Worm (Caenorhabditis elegans) whole organism, young adult: ENCODE data around the gene pitr-6.

ENCODE experiments used
- B0035.1 ChIP-seq: sonication (generic microtip); optimal IDR thresholded peaks from 2 replicates; lab custom pipeline; 2016; ENCODE audit warnings: missing genetic modification characterization, mild to moderate bottlenecking, missing compliant biosample characterization, missing genotype, missing genetic modification reagents
- D2030.7 ChIP-seq: fragments of 200-800 bp; sonication (Bioruptor generic); IDR thresholded peaks from 2 replicates; pipeline ENCODE4 v1.3.6; 2022; ENCODE audit warnings: missing genetic modification reagents, missing genetic modification characterization, missing compliant biosample characterization
- F23B12.7 ChIP-seq: sonication (generic microtip); optimal IDR thresholded peaks from 2 replicates; lab custom pipeline; 2017; ENCODE audit warnings: missing genetic modification characterization, mild to moderate bottlenecking, missing compliant biosample characterization, antibody characterized with exemption, moderate library complexity; ENCODE audit not compliant: insufficient read depth
- F33H1.4 ChIP-seq: fragments of 200-800 bp; sonication (Bioruptor generic); IDR thresholded peaks from 2 replicates; pipeline ENCODE4 v1.3.6; 2022; ENCODE audit warnings: missing genetic modification reagents, missing genetic modification characterization, missing compliant biosample characterization
- F37B4.10 ChIP-seq: fragments of 200-800 bp; sonication (Bioruptor generic); IDR thresholded peaks from 2 replicates; pipeline ENCODE4 v1.3.6; 2022; ENCODE audit warnings: missing genetic modification characterization, missing compliant biosample characterization
- F49E8.2 ChIP-seq: sonication (generic microtip); optimal IDR thresholded peaks from 3 replicates; lab custom pipeline; 2017; ENCODE audit warnings: missing genetic modification characterization, mild to moderate bottlenecking, missing compliant biosample characterization, antibody characterized with exemption, moderate library complexity; ENCODE audit not compliant: insufficient read depth
- K12H6.12 ChIP-seq: fragments of 200-800 bp; sonication (Bioruptor generic); optimal IDR thresholded peaks from 2 replicates; lab custom pipeline; 2018; ENCODE audit warnings: mild to moderate bottlenecking, missing genetic modification characterization, missing compliant biosample characterization
- T26A5.8 ChIP-seq: sonication (generic microtip); optimal IDR thresholded peaks from 2 replicates; lab custom pipeline; 2016; ENCODE audit warnings: missing genetic modification characterization, missing compliant biosample characterization
- Y95B8A.8 ChIP-seq: fragments of 200-800 bp; sonication (Bioruptor generic); IDR thresholded peaks from 2 replicates; pipeline ENCODE4 v1.3.6; 2022; ENCODE audit warnings: missing genetic modification reagents, missing genetic modification characterization, missing compliant biosample characterization
- attf-6 ChIP-seq: fragments of 200-800 bp; sonication (Bioruptor generic); IDR thresholded peaks from 2 replicates; pipeline ENCODE4 v1.3.6; 2022; ENCODE audit warnings: missing genetic modification reagents, missing genetic modification characterization, missing compliant biosample characterization
- ccch-3 ChIP-seq: fragments of 200-800 bp; sonication (Bioruptor generic); optimal IDR thresholded peaks from 2 replicates; lab custom pipeline; 2018; ENCODE audit warnings: mild to moderate bottlenecking, missing genetic modification characterization, missing compliant biosample characterization
- ceh-27 ChIP-seq: fragments of 200-800 bp; sonication (Bioruptor generic); optimal IDR thresholded peaks from 2 replicates; lab custom pipeline; 2018; ENCODE audit warnings: mild to moderate bottlenecking, missing genetic modification characterization, moderate library complexity, missing compliant biosample characterization
- chd-7 ChIP-seq: sonication (generic microtip); optimal IDR thresholded peaks from 2 replicates; lab custom pipeline; 2016; ENCODE audit warnings: mild to moderate bottlenecking, missing genetic modification characterization, moderate library complexity, missing compliant biosample characterization
- die-1 ChIP-seq: sonication (generic microtip); optimal IDR thresholded peaks from 2 replicates; lab custom pipeline; 2016; ENCODE audit warnings: missing genotype, mild to moderate bottlenecking, missing genetic modification characterization, missing compliant biosample characterization
- egl-18 ChIP-seq: fragments of 200-800 bp; sonication (Bioruptor generic); IDR thresholded peaks from 2 replicates; pipeline ENCODE4 v1.3.6; 2022; ENCODE audit warnings: missing genetic modification reagents, missing genetic modification characterization, missing compliant biosample characterization
- fkh-3 ChIP-seq: sonication (generic microtip); optimal IDR thresholded peaks from 2 replicates; lab custom pipeline; 2016; ENCODE audit warnings: mild to moderate bottlenecking, missing genetic modification characterization, missing compliant biosample characterization
- him-1 ChIP-seq: sonication (generic microtip); optimal IDR thresholded peaks from 2 replicates; lab custom pipeline; 2016; ENCODE audit warnings: missing genotype, missing genetic modification reagents, missing genetic modification characterization, missing compliant biosample characterization
- hmg-1.2 ChIP-seq: fragments of 200-800 bp; sonication (Bioruptor generic); IDR thresholded peaks from 2 replicates; pipeline ENCODE4 v1.3.6; 2022; ENCODE audit warnings: missing genetic modification reagents, missing genetic modification characterization, missing compliant biosample characterization
- hrde-1 ChIP-seq: sonication (generic microtip); optimal IDR thresholded peaks from 2 replicates; lab custom pipeline; 2016; ENCODE audit warnings: missing genetic modification characterization, mild to moderate bottlenecking, missing compliant biosample characterization, moderate library complexity, missing genotype, missing genetic modification reagents, borderline replicate concordance
- madf-3 ChIP-seq: fragments of 200-800 bp; sonication (Bioruptor generic); IDR thresholded peaks from 2 replicates; pipeline ENCODE4 v1.3.6; 2022; ENCODE audit warnings: missing genetic modification reagents, missing genetic modification characterization, missing compliant biosample characterization
- madf-8 ChIP-seq: fragments of 200-800 bp; sonication (Bioruptor generic); conservative IDR thresholded peaks from 2 replicates; pipeline ENCODE4 v1.3.6; 2022; ENCODE audit warnings: missing genetic modification reagents, missing genetic modification characterization, missing compliant biosample characterization
- mcd-1 ChIP-seq: fragments of 200-800 bp; sonication (Bioruptor generic); IDR thresholded peaks from 2 replicates; pipeline ENCODE4 v1.3.6; 2022; ENCODE audit warnings: missing genetic modification reagents, missing genetic modification characterization, missing compliant biosample characterization
- mxl-1 ChIP-seq: sonication (generic microtip); optimal IDR thresholded peaks from 2 replicates; lab custom pipeline; 2016; ENCODE audit warnings: missing genetic modification characterization, missing compliant biosample characterization
- nhr-179 ChIP-seq: sonication (generic microtip); optimal IDR thresholded peaks from 2 replicates; lab custom pipeline; 2016; ENCODE audit warnings: mild to moderate bottlenecking, missing genetic modification characterization, missing compliant biosample characterization
- nhr-27 ChIP-seq: fragments of 200-800 bp; sonication (Bioruptor generic); optimal IDR thresholded peaks from 2 replicates; lab custom pipeline; 2018; ENCODE audit warnings: mild to moderate bottlenecking, missing genetic modification characterization, moderate library complexity, missing compliant biosample characterization
- rec-8 ChIP-seq, 2 experiments: sonication (generic microtip); optimal IDR thresholded peaks; 2 replicates each; lab custom pipeline; 2016; ENCODE audit warnings: mild to moderate bottlenecking in 2 of 2, missing genetic modification characterization in 2 of 2, missing genetic modification reagents in 2 of 2, missing genotype in 2 of 2, missing biosample characterization in 1 of 2, missing compliant biosample characterization in 1 of 2, moderate library complexity in 1 of 2
- snpc-1.3 ChIP-seq: sonication (generic microtip); optimal IDR thresholded peaks from 2 replicates; lab custom pipeline; 2017; ENCODE audit warnings: missing genetic modification characterization, mild to moderate bottlenecking, missing compliant biosample characterization, antibody characterized with exemption, moderate library complexity, missing genotype, missing genetic modification reagents; ENCODE audit not compliant: insufficient read depth
- somi-1 ChIP-seq: fragments of 200-800 bp; sonication (Bioruptor generic); optimal IDR thresholded peaks from 2 replicates; lab custom pipeline; 2018; ENCODE audit warnings: mild to moderate bottlenecking, missing genetic modification characterization, missing compliant biosample characterization
- unc-130 ChIP-seq: sonication (generic microtip); optimal IDR thresholded peaks from 2 replicates; lab custom pipeline; 2016; ENCODE audit warnings: missing genetic modification reagents, missing genetic modification characterization, missing compliant biosample characterization
- ztf-28 ChIP-seq: fragments of 200-800 bp; sonication (Bioruptor generic); IDR thresholded peaks from 2 replicates; pipeline ENCODE4 v1.3.6; 2022; ENCODE audit warnings: missing genetic modification reagents, missing genetic modification characterization, missing compliant biosample characterization

The pitr-6 gene

ce11 chrII:12444679-12445376, at the start of gene pitr-6, which contains the start of gene W05H5.1:
Gene pitr-6 (plus strand): TSS chrII:12445326.
Gene W05H5.1 (minus strand): TSS chrII:12444779.
- no peak for TF ChIP-seq mcd-1
- TF ChIP-seq ztf-28 (GFP tag; lab: Robert Waterston, UW) = 0 out of 2 replicates have a peak, but pooled peaks have one; percentile 15

- TF ChIP-seq chd-7 (tag; lab: Kevin White, UChicago) (no peak), unc-130 (no peak), mxl-1 (tag; lab: Kevin White, UChicago) (no peak), F49E8.2 (no peak)
Measured at ce11 chrII:12397656-12398055, 47.5 kb upstream of the pitr-6 start, which contains the start of gene F57G9.7. Gene F57G9.7 (minus strand): TSS chrII:12397756.

- TF ChIP-seq K12H6.12 (tag; lab: Kevin White, UChicago) = no peak
Measured at ce11 chrII:12401791-12402190, 43.3 kb upstream of the pitr-6 start, which contains the start of gene sre-29. Gene sre-29 (minus strand): TSS chrII:12401891.

DNA sequence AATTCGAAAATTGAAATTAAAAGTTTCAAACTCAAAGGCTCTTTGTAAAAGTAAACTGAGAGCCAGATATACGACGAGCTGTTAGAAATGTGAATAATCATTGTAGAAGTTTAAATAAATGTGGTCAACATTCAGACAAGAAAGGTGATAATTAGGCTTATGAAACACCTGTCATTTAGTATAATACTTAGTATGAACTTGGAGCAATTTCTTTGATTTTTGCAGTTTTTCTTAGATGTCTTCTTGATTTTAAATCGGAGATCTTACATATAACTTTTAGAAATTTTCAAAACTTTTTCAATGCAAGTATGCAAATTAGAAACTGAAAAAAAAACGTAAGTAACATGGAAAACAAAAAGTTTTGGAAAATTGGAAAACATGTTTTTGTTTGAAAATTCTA, 38.7 kb upstream of the pitr-6 start, which contains the start of gene sre-30:
TSS of gene sre-30 (minus strand) at position 101 of the 400 bp plus-strand sequence.
- TF ChIP-seq hrde-1 (tag; lab: Kevin White, UChicago) = no peak
- TF ChIP-seq nhr-179 (tag; lab: Kevin White, UChicago) = no peak
- TF ChIP-seq ccch-3 (GFP tag; lab: Kevin White, UChicago) = no peak
- TF ChIP-seq nhr-27 (tag; lab: Kevin White, UChicago) = no peak
- TF ChIP-seq ceh-27 (GFP tag; lab: Kevin White, UChicago) = no peak
- TF ChIP-seq mcd-1 = no peak
- no peak for TF ChIP-seq rec-8 (tag; optimal IDR thresholded peaks at IDR 0.05; lab: Kevin White, UChicago)
- no peak for TF ChIP-seq madf-8 (GFP tag; lab: Robert Waterston, UW)
- no peak for TF ChIP-seq him-1 (tag; lab: Kevin White, UChicago)
- no peak for TF ChIP-seq snpc-1.3
- TF ChIP-seq fkh-3 = no peak
- no peak for TF ChIP-seq D2030.7 (GFP tag; lab: Robert Waterston, UW)
- no peak for TF ChIP-seq somi-1 (GFP tag; lab: Kevin White, UChicago)
- TF ChIP-seq F37B4.10 (GFP tag; lab: Robert Waterston, UW) = no peak
- TF ChIP-seq madf-3 (GFP tag; lab: Robert Waterston, UW) = no peak
- no peak for TF ChIP-seq Y95B8A.8 (GFP tag; lab: Robert Waterston, UW)
- no peak for TF ChIP-seq egl-18
- TF ChIP-seq T26A5.8 (tag; lab: Kevin White, UChicago) = no peak
- no peak for TF ChIP-seq hmg-1.2 (GFP tag; lab: Robert Waterston, UW)
- no peak for TF ChIP-seq B0035.1 (tag; lab: Kevin White, UChicago)

ce11 chrII:12408717-12409116, 36.4 kb upstream of the pitr-6 start, which contains the start of gene sre-31:
Gene sre-31 (minus strand): TSS chrII:12408817.
- TF ChIP-seq attf-6 (GFP tag; lab: Robert Waterston, UW) = no peak
- no peak for TF ChIP-seq F23B12.7 (tag; lab: Kevin White, UChicago)
- TF ChIP-seq Y95B8A.8 (GFP tag; lab: Robert Waterston, UW) = no peak
- TF ChIP-seq F33H1.4 (GFP tag; lab: Robert Waterston, UW) = no peak
- TF ChIP-seq die-1 (tag; lab: Kevin White, UChicago) = no peak
